Fruit fly (Drosophila melanogaster): ENCODE measurements around the gene to.

The to gene

dm6 chr3R:25247379-25247869, 7.4 kb downstream of the to start, which contains the start of the genes RpS27 and Nup37 (continued):
- TF ChIP-seq onecut (GFP tag; IDR thresholded peaks at IDR 0.05): peak; percentile 97
- peak in 1 of 2 experiments; percentile 93 for TF ChIP-seq Eip74EF (GFP tag; optimal IDR thresholded peaks at IDR 0.05)
- TF ChIP-seq CG4282 (GFP tag; optimal IDR thresholded peaks at IDR 0.05): peak; percentile 97
- TF ChIP-seq CG8478 (optimal IDR thresholded peaks at IDR 0.05): no peak
- TF ChIP-seq cg (GFP tag; optimal IDR thresholded peaks at IDR 0.05): no peak
- TF ChIP-seq tna (GFP tag; IDR thresholded peaks at IDR 0.05; ENCODE audit: partially characterized antibody): no peak
- peak; percentile 99 for TF ChIP-seq ci (GFP tag; IDR thresholded peaks at IDR 0.05)
- peak; percentile 95 for TF ChIP-seq nom (GFP tag; optimal IDR thresholded peaks at IDR 0.05)
- peak; percentile 96 for TF ChIP-seq CG13894 (tag; optimal IDR thresholded peaks at IDR 0.05)
- TF ChIP-seq CG17361 (GFP tag; IDR thresholded peaks at IDR 0.05): peak; percentile 99
- no peak for TF ChIP-seq fru (optimal IDR thresholded peaks at IDR 0.05)
- TF ChIP-seq CG8765 (GFP tag; IDR thresholded peaks at IDR 0.05): peak; percentile 89
- TF ChIP-seq Lpt (GFP tag; optimal IDR thresholded peaks at IDR 0.05): no peak
- peak; percentile 88 for TF ChIP-seq tap (tag; optimal IDR thresholded peaks at IDR 0.05)
- TF ChIP-seq jing (GFP tag; optimal IDR thresholded peaks at IDR 0.05): peak; percentile 94
- TF ChIP-seq Chrac-16 (GFP tag; optimal IDR thresholded peaks at IDR 0.05): peak; percentile 91
- peak; percentile 94 for TF ChIP-seq Oli (tag; optimal IDR thresholded peaks at IDR 0.05)
- TF ChIP-seq CG7372 (GFP tag; IDR thresholded peaks at IDR 0.05): peak; percentile 94
- TF ChIP-seq CG6791 (GFP tag; IDR thresholded peaks at IDR 0.05; ENCODE audit: partially characterized antibody): peak; percentile 32; the same call in 1 of the 3 replicates
- TF ChIP-seq Hr51 (GFP tag; optimal IDR thresholded peaks at IDR 0.05): peak; percentile 92 to 99
- TF ChIP-seq rib (GFP tag; IDR thresholded peaks at IDR 0.05): peak; percentile 91
- TF ChIP-seq sna (GFP tag; IDR thresholded peaks at IDR 0.05; ENCODE audit: partially characterized antibody): no peak
- TF ChIP-seq Hsf (GFP tag; optimal IDR thresholded peaks at IDR 0.05): peak; percentile 98
- peak; percentile 94 for TF ChIP-seq ab (GFP tag; optimal IDR thresholded peaks at IDR 0.05)
- peak; percentile 97 for TF ChIP-seq sug (tag; optimal IDR thresholded peaks at IDR 0.05)
- TF ChIP-seq CHES-1-like (GFP tag; optimal IDR thresholded peaks at IDR 0.05): peak; percentile 99
- peak; percentile 99 for TF ChIP-seq CG18619 (GFP tag; optimal IDR thresholded peaks at IDR 0.05)
- TF ChIP-seq unc-4 (GFP tag; IDR thresholded peaks at IDR 0.05; ENCODE audit: partially characterized antibody): 0 out of 2 replicates have a peak, but pooled peaks have one; percentile 21
- peak; percentile 94 for TF ChIP-seq Hand (GFP tag; optimal IDR thresholded peaks at IDR 0.05)
- TF ChIP-seq danr (GFP tag; IDR thresholded peaks at IDR 0.05): peak; percentile 82
- TF ChIP-seq schlank (tag; optimal IDR thresholded peaks at IDR 0.05): peak; percentile 99
- peak; percentile 95 for TF ChIP-seq CG2120 (GFP tag; optimal IDR thresholded peaks at IDR 0.05)
- TF ChIP-seq ATbp (GFP tag; optimal IDR thresholded peaks at IDR 0.05): peak; percentile 97
- peak; percentile 78; the same call in 1 of the 2 replicates for TF ChIP-seq crol (GFP tag; IDR thresholded peaks at IDR 0.05)
- TF ChIP-seq Stat92E (GFP tag; optimal IDR thresholded peaks at IDR 0.05): peak in 1 of 3 experiments; percentile 82
- peak; percentile 95 for TF ChIP-seq CG16815 (GFP tag; optimal IDR thresholded peaks at IDR 0.05)
- TF ChIP-seq Ets97D (GFP tag; optimal IDR thresholded peaks at IDR 0.05): peak; percentile 100
- TF ChIP-seq peb (GFP tag; IDR thresholded peaks at IDR 0.05): peak; percentile 89
- peak; percentile 93 for TF ChIP-seq CG14667 (GFP tag; IDR thresholded peaks at IDR 0.05)
- peak; percentile 99 for TF ChIP-seq CG11398 (GFP tag; optimal IDR thresholded peaks at IDR 0.05)
- TF ChIP-seq btn (GFP tag; optimal IDR thresholded peaks at IDR 0.05): peak; percentile 97
- peak; percentile 99 for TF ChIP-seq dm (GFP tag; optimal IDR thresholded peaks at IDR 0.05)
- peak; percentile 98 for TF ChIP-seq zfh2 (GFP tag; optimal IDR thresholded peaks at IDR 0.05)
- peak; percentile 92 for TF ChIP-seq klu (GFP tag; IDR thresholded peaks at IDR 0.05)
- TF ChIP-seq org-1 (GFP tag; optimal IDR thresholded peaks at IDR 0.05): peak; percentile 97
- peak; percentile 74 for TF ChIP-seq CTCF (GFP tag; optimal IDR thresholded peaks at IDR 0.05)
- TF ChIP-seq gem (tag; optimal IDR thresholded peaks at IDR 0.05): peak; percentile 91
- TF ChIP-seq CG4707 (GFP tag; optimal IDR thresholded peaks at IDR 0.05): peak; percentile 97
- peak; percentile 98 for TF ChIP-seq CG8290 (GFP tag; optimal IDR thresholded peaks at IDR 0.05)
- peak; percentile 97 to 100 for TF ChIP-seq CG8290 (tag; optimal IDR thresholded peaks at IDR 0.05)
- peak; percentile 97 for TF ChIP-seq CG6854 (GFP tag; optimal IDR thresholded peaks at IDR 0.05)

All from whole organism, embryonic.